Worm (Caenorhabditis elegans) whole organism, L3 larva: ENCODE measurements around the gene D1086.6.

Source experiments
- ama-1 ChIP-seq: fragments of 150-350 bp; optimal IDR thresholded peaks from 2 replicates; lab custom pipeline; 2018
- ceh-82 ChIP-seq: fragments of 150-350 bp; optimal IDR thresholded peaks from 2 replicates; lab custom pipeline; 2014; ENCODE audit warnings: missing biosample characterization, missing genetic modification characterization
- nhr-237 ChIP-seq: fragments of 150-350 bp; optimal IDR thresholded peaks from 2 replicates; lab custom pipeline; 2014; ENCODE audit warnings: missing biosample characterization, missing genetic modification characterization
- nhr-25 ChIP-seq: sonication (generic microtip); optimal IDR thresholded peaks from 2 replicates; lab custom pipeline; 2017; ENCODE audit warnings: missing biosample characterization, missing genetic modification characterization
- nhr-76 ChIP-seq: fragments of 150-350 bp; sonication (generic microtip); optimal IDR thresholded peaks from 5 replicates; lab custom pipeline; 2014; ENCODE audit warnings: missing biosample characterization, missing genetic modification characterization
- sea-2 ChIP-seq: fragments of 150-350 bp; sonication (generic microtip); optimal IDR thresholded peaks from 4 replicates; lab custom pipeline; 2014; ENCODE audit warnings: missing biosample characterization, missing genetic modification reagents, missing genetic modification characterization
- skn-1 ChIP-seq: fragments of 150-350 bp; optimal IDR thresholded peaks from 2 replicates; lab custom pipeline; 2014; ENCODE audit warnings: missing biosample characterization, missing genetic modification characterization
- snpc-4 ChIP-seq: fragments of 150-350 bp; optimal IDR thresholded peaks from 2 replicates; lab custom pipeline; 2014; ENCODE audit warnings: missing biosample characterization, missing genetic modification characterization

DNA sequence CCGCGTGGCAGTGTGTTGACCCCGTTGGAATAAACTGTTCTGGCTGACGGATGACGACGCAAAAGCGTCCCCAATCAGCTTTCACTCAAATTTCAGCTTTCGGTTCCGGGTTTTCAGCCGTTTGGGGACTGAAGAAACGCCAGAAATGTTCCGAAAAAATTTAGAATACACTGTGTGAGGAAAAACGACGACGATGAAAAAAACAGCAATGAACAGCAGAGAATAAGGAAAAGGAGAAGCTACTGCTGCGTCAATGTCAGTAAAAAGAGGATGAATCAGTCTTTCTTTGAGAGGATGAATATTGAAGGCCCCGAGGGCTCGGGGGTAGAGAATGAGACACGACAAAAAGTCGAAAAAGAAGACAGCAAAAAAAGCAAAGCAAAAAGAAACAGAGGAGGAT is 49.3 kb downstream of the D1086.6 start:
- TF ChIP-seq skn-1 (tag; lab: Kevin White, UChicago): no peak
- no peak for TF ChIP-seq nhr-25 (tag; lab: Kevin White, UChicago)
- TF ChIP-seq sea-2 (GFP tag; lab: Kevin White, UChicago): no peak
- TF ChIP-seq ama-1: no peak
- TF ChIP-seq nhr-76 (tag; lab: Kevin White, UChicago): no peak
- TF ChIP-seq snpc-4 (tag; lab: Kevin White, UChicago): no peak
- no peak for TF ChIP-seq ceh-82
- no peak for TF ChIP-seq nhr-237 (tag; lab: Kevin White, UChicago)
